Worm (Caenorhabditis elegans) whole organism, L3 larva: ENCODE measurements around the gene parp-2.

ENCODE experiments used
- ceh-16 ChIP-seq: sonication (generic microtip); optimal IDR thresholded peaks from 2 replicates; lab custom pipeline; 2017; ENCODE audit warnings: missing biosample characterization, missing genetic modification characterization
- elt-3 ChIP-seq, 3 experiments: fragments of 150-350 bp in 1 of 3; sonication (generic microtip) in 2 of 3; optimal IDR thresholded peaks; 2 replicates in 2 of 3; 4 replicates in 1 of 3; lab custom pipeline; 2014 to 2017; ENCODE audit warnings: missing biosample characterization in 3 of 3, missing genetic modification characterization in 3 of 3
- fos-1 ChIP-seq: fragments of 150-350 bp; optimal IDR thresholded peaks from 2 replicates; lab custom pipeline; 2014; ENCODE audit warnings: missing biosample characterization, missing genetic modification characterization
- mdl-1 ChIP-seq: fragments of 150-350 bp; optimal IDR thresholded peaks from 2 replicates; lab custom pipeline; 2014; ENCODE audit warnings: missing biosample characterization, missing genetic modification characterization
- nhr-12 ChIP-seq: fragments of 150-350 bp; optimal IDR thresholded peaks from 2 replicates; lab custom pipeline; 2014; ENCODE audit warnings: missing biosample characterization, missing genetic modification characterization
- nhr-76 ChIP-seq: fragments of 150-350 bp; sonication (generic microtip); optimal IDR thresholded peaks from 5 replicates; lab custom pipeline; 2014; ENCODE audit warnings: missing biosample characterization, missing genetic modification characterization
- pqm-1 ChIP-seq: fragments of 150-350 bp; optimal IDR thresholded peaks from 2 replicates; lab custom pipeline; 2017; ENCODE audit warnings: missing biosample characterization, missing genetic modification characterization, inconsistent platforms

DNA sequence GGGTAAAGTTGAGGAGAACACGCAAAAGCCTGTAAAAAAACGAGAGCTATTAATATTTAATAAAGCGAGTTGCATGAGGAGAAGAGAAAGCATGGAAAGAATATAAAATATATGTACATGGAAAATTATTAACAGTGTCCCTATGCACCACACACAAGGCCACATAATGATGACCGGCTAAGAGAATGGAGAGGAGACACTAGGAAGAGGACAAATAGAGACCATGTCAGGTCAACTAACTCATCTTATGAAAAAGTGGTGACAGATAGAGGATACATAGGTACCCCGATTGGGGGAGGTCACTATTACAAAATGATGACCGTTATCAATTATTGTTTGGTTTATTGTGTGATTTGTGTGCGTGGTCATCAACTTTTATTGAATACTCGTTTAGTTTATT lies 51.6 kb downstream of the parp-2 start, which contains the start of gene fzr-1:
- no peak for TF ChIP-seq nhr-76 (tag; lab: Kevin White, UChicago)
- no peak for TF ChIP-seq pqm-1
- TF ChIP-seq ceh-16 (tag; lab: Kevin White, UChicago), result no peak
- no peak for TF ChIP-seq nhr-12 (tag; lab: Kevin White, UChicago)
- TF ChIP-seq elt-3 (tag; optimal IDR thresholded peaks at IDR 0.05; lab: Kevin White, UChicago), result no peak
- no peak for TF ChIP-seq fos-1 (tag; lab: Kevin White, UChicago)
- no peak for TF ChIP-seq mdl-1 (tag; lab: Kevin White, UChicago)
